Fruit fly (Drosophila melanogaster) whole organism, embryonic: Measurements from ENCODE around the gene CG7548.

Experiments
- Adf1 ChIP-seq: fragments of 200-800 bp; sonication (Bioruptor generic); IDR thresholded peaks from 2 replicates; pipeline ENCODE4 v1.3.6; 2022; ENCODE audit warnings: missing biosample characterization, missing genetic modification characterization
- B-H1 ChIP-seq: fragments of 200-800 bp; sonication (Bioruptor generic); IDR thresholded peaks from 3 replicates; pipeline ENCODE4 v1.3.6; 2022; ENCODE audit warnings: missing biosample characterization, missing genetic modification characterization
- BEAF-32 ChIP-seq: fragments of 200-800 bp; sonication (Bioruptor generic); optimal IDR thresholded peaks from 3 replicates; lab custom pipeline; 2017; ENCODE audit warnings: missing biosample characterization, missing genetic modification characterization, mild to moderate bottlenecking, moderate library complexity, missing genetic modification reagents
- CG10209 ChIP-seq: fragments of 200-800 bp; sonication (Bioruptor generic); optimal IDR thresholded peaks from 3 replicates; lab custom pipeline; 2017; ENCODE audit warnings: missing biosample characterization, mild to moderate bottlenecking, missing genetic modification characterization, missing genetic modification reagents
- CG10267 ChIP-seq: fragments of 200-800 bp; sonication (Bioruptor generic); optimal IDR thresholded peaks from 2 replicates; lab custom pipeline; 2018; ENCODE audit warnings: missing biosample characterization, mild to moderate bottlenecking, missing genetic modification characterization, moderate library complexity
- CG12391 ChIP-seq: fragments of 200-800 bp; sonication (Bioruptor generic); optimal IDR thresholded peaks from 3 replicates; lab custom pipeline; 2018; ENCODE audit warnings: missing biosample characterization, mild to moderate bottlenecking, missing genetic modification characterization, moderate library complexity
- CG12744 ChIP-seq: fragments of 200-800 bp; sonication (Bioruptor generic); optimal IDR thresholded peaks from 2 replicates; lab custom pipeline; 2016; ENCODE audit warnings: missing biosample characterization, missing genetic modification characterization
- CG13775 ChIP-seq: fragments of 200-800 bp; sonication (Bioruptor generic); optimal IDR thresholded peaks from 3 replicates; lab custom pipeline; 2017; ENCODE audit warnings: missing biosample characterization, mild to moderate bottlenecking, missing genetic modification characterization
- CG15073 ChIP-seq: fragments of 200-800 bp; sonication (Bioruptor generic); optimal IDR thresholded peaks from 2 replicates; lab custom pipeline; 2016; ENCODE audit warnings: missing biosample characterization, missing genetic modification characterization
- CG1529 ChIP-seq: fragments of 200-800 bp; sonication (Bioruptor generic); optimal IDR thresholded peaks from 3 replicates; lab custom pipeline; 2018; ENCODE audit warnings: missing biosample characterization, missing genetic modification characterization
- CG17612 ChIP-seq: fragments of 200-800 bp; sonication (Bioruptor generic); IDR thresholded peaks from 2 replicates; pipeline ENCODE4 v1.3.6; 2022; ENCODE audit warnings: missing biosample characterization, missing genetic modification characterization
- CG17829 ChIP-seq: fragments of 200-800 bp; optimal IDR thresholded peaks from 2 replicates; lab custom pipeline; 2019; ENCODE audit warnings: missing biosample characterization, mild to moderate bottlenecking, missing genetic modification characterization, moderate library complexity
- CG30431 ChIP-seq: fragments of 200-800 bp; sonication (Bioruptor generic); optimal IDR thresholded peaks from 2 replicates; lab custom pipeline; 2017; ENCODE audit warnings: missing biosample characterization, missing genetic modification characterization
- CG31441 ChIP-seq: fragments of 200-800 bp; sonication (Bioruptor generic); IDR thresholded peaks from 2 replicates; pipeline ENCODE4 v1.3.6; 2022; ENCODE audit warnings: missing biosample characterization, missing genetic modification characterization
- CG32532 ChIP-seq: fragments of 200-800 bp; sonication (Bioruptor generic); IDR thresholded peaks from 2 replicates; pipeline ENCODE4 v1.3.6; 2022; ENCODE audit warnings: missing biosample characterization, missing genetic modification characterization
- CG3847 ChIP-seq: fragments of 200-800 bp; sonication (Bioruptor generic); IDR thresholded peaks from 2 replicates; pipeline ENCODE4 v1.3.6; 2022; ENCODE audit warnings: missing biosample characterization, missing genetic modification characterization
- CG7556 ChIP-seq: fragments of 200-800 bp; sonication (Bioruptor generic); optimal IDR thresholded peaks from 2 replicates; lab custom pipeline; 2017; ENCODE audit warnings: missing biosample characterization, mild to moderate bottlenecking, missing genetic modification characterization
- CG8388 ChIP-seq: fragments of 200-800 bp; sonication (Bioruptor generic); optimal IDR thresholded peaks from 2 replicates; lab custom pipeline; 2019; ENCODE audit warnings: missing biosample characterization, mild to moderate bottlenecking, missing genetic modification characterization, moderate library complexity
- CG9727 ChIP-seq: fragments of 200-800 bp; sonication (Bioruptor generic); optimal IDR thresholded peaks from 3 replicates; lab custom pipeline; 2017; ENCODE audit warnings: missing biosample characterization, mild to moderate bottlenecking, missing genetic modification characterization
- CG9932 ChIP-seq: fragments of 200-800 bp; sonication (Bioruptor generic); IDR thresholded peaks from 2 replicates; pipeline ENCODE4 v1.3.6; 2022; ENCODE audit warnings: missing biosample characterization, missing genetic modification characterization
- CrebB ChIP-seq: fragments of 200-800 bp; sonication (Bioruptor generic); optimal IDR thresholded peaks from 3 replicates; lab custom pipeline; 2018; ENCODE audit warnings: missing biosample characterization, mild to moderate bottlenecking, missing genetic modification characterization
- Dll ChIP-seq: fragments of 200-800 bp; sonication (Bioruptor generic); IDR thresholded peaks from 4 replicates; pipeline ENCODE4 v1.3.6; 2022; ENCODE audit warnings: missing biosample characterization, missing genetic modification characterization; ENCODE audit not compliant: partially characterized antibody
- Doc3 ChIP-seq: fragments of 200-800 bp; sonication (Bioruptor generic); IDR thresholded peaks from 3 replicates; pipeline ENCODE4 v1.3.6; 2022; ENCODE audit warnings: missing biosample characterization, missing genetic modification characterization; ENCODE audit not compliant: partially characterized antibody
- Dref ChIP-seq: fragments of 200-800 bp; sonication (Bioruptor generic); IDR thresholded peaks from 2 replicates; pipeline ENCODE4 v1.3.6; 2022; ENCODE audit warnings: missing biosample characterization, missing genetic modification characterization
- Fer3 ChIP-seq: fragments of 200-800 bp; sonication (Bioruptor generic); optimal IDR thresholded peaks from 2 replicates; lab custom pipeline; 2018; ENCODE audit warnings: missing biosample characterization, mild to moderate bottlenecking, missing genetic modification characterization, moderate library complexity
- GATAe ChIP-seq: fragments of 200-800 bp; sonication (Bioruptor generic); conservative IDR thresholded peaks from 2 replicates; pipeline ENCODE4 v1.3.6; 2022; ENCODE audit warnings: missing biosample characterization, missing genetic modification characterization
- H15 ChIP-seq: fragments of 200-800 bp; sonication (Bioruptor generic); IDR thresholded peaks from 3 replicates; pipeline ENCODE4 v1.3.6; 2022; ENCODE audit warnings: missing biosample characterization, missing genetic modification characterization
- Hey ChIP-seq: fragments of 200-800 bp; sonication (Bioruptor generic); optimal IDR thresholded peaks from 3 replicates; lab custom pipeline; 2018; ENCODE audit warnings: missing biosample characterization, mild to moderate bottlenecking, missing genetic modification characterization
- NC2β ChIP-seq: fragments of 200-800 bp; sonication (Bioruptor generic); optimal IDR thresholded peaks from 2 replicates; lab custom pipeline; 2016; ENCODE audit warnings: missing biosample characterization, missing genetic modification characterization
- Side ChIP-seq: fragments of 200-800 bp; sonication (Bioruptor generic); optimal IDR thresholded peaks from 2 replicates; lab custom pipeline; 2016; ENCODE audit warnings: missing biosample characterization, missing genetic modification characterization
- Sry-δ ChIP-seq: fragments of 200-800 bp; sonication (Bioruptor generic); optimal IDR thresholded peaks from 2 replicates; lab custom pipeline; 2016; ENCODE audit warnings: missing biosample characterization, missing genetic modification characterization
- Stat92E ChIP-seq, 3 experiments: fragments of >200 bp in 2 of 3; fragments of 200-800 bp in 1 of 3; sonication (Bioruptor generic) in 1 of 3; optimal IDR thresholded peaks; 2 replicates each; lab custom pipeline; 2017 to 2019; ENCODE audit warnings: missing biosample characterization in 3 of 3, missing genetic modification characterization in 3 of 3, mild to moderate bottlenecking in 1 of 3, moderate library complexity in 1 of 3
- TFAM ChIP-seq: fragments of 200-800 bp; sonication (Bioruptor generic); optimal IDR thresholded peaks from 2 replicates; lab custom pipeline; 2017; ENCODE audit warnings: missing biosample characterization, missing genetic modification characterization, inconsistent platforms
- ato ChIP-seq: fragments of 200-800 bp; sonication (Bioruptor generic); IDR thresholded peaks from 2 replicates; pipeline ENCODE4 v1.3.6; 2022; ENCODE audit warnings: missing biosample characterization, missing genetic modification characterization; ENCODE audit not compliant: partially characterized antibody
- bbx ChIP-seq: fragments of 200-800 bp; sonication (Bioruptor generic); IDR thresholded peaks from 2 replicates; pipeline ENCODE4 v1.3.6; 2022; ENCODE audit warnings: missing biosample characterization, missing genetic modification characterization; ENCODE audit not compliant: partially characterized antibody
- bowl ChIP-seq: fragments of 200-800 bp; sonication (Bioruptor generic); IDR thresholded peaks from 2 replicates; pipeline ENCODE4 v1.3.6; 2022; ENCODE audit warnings: missing biosample characterization, missing genetic modification characterization
- caup ChIP-seq: fragments of 200-800 bp; sonication (Bioruptor generic); optimal IDR thresholded peaks from 3 replicates; lab custom pipeline; 2017; ENCODE audit warnings: missing biosample characterization, mild to moderate bottlenecking, missing genetic modification characterization, moderate library complexity; ENCODE audit not compliant: severe bottlenecking
- dysf ChIP-seq: fragments of 200-800 bp; sonication (Bioruptor generic); IDR thresholded peaks from 3 replicates; pipeline ENCODE4 v1.3.6; 2022; ENCODE audit warnings: missing biosample characterization, missing genetic modification characterization
- fru ChIP-seq: fragments of >200 bp; optimal IDR thresholded peaks from 2 replicates; lab custom pipeline; 2017
- gfzf ChIP-seq: fragments of 200-800 bp; sonication (Bioruptor generic); optimal IDR thresholded peaks from 2 replicates; lab custom pipeline; 2016; ENCODE audit warnings: missing biosample characterization, mild to moderate bottlenecking, missing genetic modification characterization, moderate library complexity
- knrl ChIP-seq: fragments of 200-800 bp; sonication (Bioruptor generic); IDR thresholded peaks from 3 replicates; pipeline ENCODE4 v1.3.6; 2022; ENCODE audit warnings: missing biosample characterization, missing genetic modification characterization; ENCODE audit not compliant: partially characterized antibody
- lmd ChIP-seq: fragments of 200-800 bp; sonication (Bioruptor generic); IDR thresholded peaks from 2 replicates; pipeline ENCODE4 v1.3.6; 2022; ENCODE audit warnings: missing biosample characterization, missing genetic modification characterization
- lola ChIP-seq, 3 experiments: fragments of >200 bp in 2 of 3; fragments of 200-800 bp in 1 of 3; sonication (Bioruptor generic) in 1 of 3; optimal IDR thresholded peaks; 2 replicates each; lab custom pipeline; 2017 to 2019; ENCODE audit warnings: missing biosample characterization in 3 of 3, missing genetic modification characterization in 3 of 3, mild to moderate bottlenecking in 1 of 3, moderate library complexity in 1 of 3
- mirr ChIP-seq: fragments of 200-800 bp; sonication (Bioruptor generic); optimal IDR thresholded peaks from 3 replicates; lab custom pipeline; 2018; ENCODE audit warnings: missing biosample characterization, mild to moderate bottlenecking, missing genetic modification characterization
- p53 ChIP-seq: fragments of 200-800 bp; sonication (Bioruptor generic); optimal IDR thresholded peaks from 2 replicates; lab custom pipeline; 2016; ENCODE audit warnings: missing biosample characterization, missing genetic modification characterization
- repo ChIP-seq: fragments of 200-800 bp; sonication (Bioruptor generic); optimal IDR thresholded peaks from 2 replicates; lab custom pipeline; 2016; ENCODE audit warnings: missing biosample characterization, missing genetic modification characterization
- tgo ChIP-seq: fragments of 200-800 bp; sonication (Bioruptor generic); IDR thresholded peaks from 3 replicates; pipeline ENCODE4 v1.3.6; 2022; ENCODE audit warnings: missing biosample characterization, missing genetic modification characterization
- trem ChIP-seq: fragments of 200-800 bp; optimal IDR thresholded peaks from 3 replicates; lab custom pipeline; 2019; ENCODE audit warnings: missing biosample characterization, mild to moderate bottlenecking, missing genetic modification characterization, moderate library complexity
- wek ChIP-seq: fragments of 200-800 bp; sonication (Bioruptor generic); optimal IDR thresholded peaks from 3 replicates; lab custom pipeline; 2018; ENCODE audit warnings: missing biosample characterization, mild to moderate bottlenecking, missing genetic modification characterization, moderate library complexity

CG7548 gene

DNA sequence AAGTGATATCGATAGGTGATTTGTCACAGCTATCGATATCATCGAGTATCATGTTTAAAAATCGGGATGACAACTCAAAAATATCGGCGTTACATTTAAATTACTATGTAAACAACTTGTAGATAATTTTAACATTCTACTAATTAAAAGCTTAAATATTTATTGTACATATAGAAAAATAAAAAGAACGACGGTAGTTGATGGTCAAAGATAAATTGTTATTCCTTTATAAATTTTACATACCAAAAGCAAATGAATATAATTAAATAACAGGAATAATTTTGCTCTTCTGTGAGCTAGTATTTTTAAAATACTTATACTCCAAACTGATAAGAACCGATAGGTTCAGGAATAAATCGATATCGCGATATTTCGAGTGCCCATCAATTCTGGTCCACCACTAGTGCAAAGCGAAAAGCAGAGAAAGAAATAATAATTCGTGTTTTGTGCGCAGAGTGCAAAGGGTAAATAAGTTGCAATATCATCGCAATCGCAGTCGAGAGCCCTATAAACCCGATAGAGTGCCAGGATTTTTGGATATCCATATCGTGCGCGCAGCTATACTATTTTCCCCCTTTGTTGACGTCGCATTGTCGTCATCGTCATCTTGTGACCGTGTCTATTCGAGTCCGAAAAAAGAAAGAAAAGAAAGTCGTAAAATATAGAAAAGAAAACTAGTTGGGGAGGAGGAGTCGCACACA is 22.5 kb upstream of the CG7548 start, which contains the start of gene lqf (continued):
- TF ChIP-seq tgo (GFP tag; lab: Robert Waterston, UW): no peak
- peak; percentile 79 for TF ChIP-seq Dref
- TF ChIP-seq Doc3: peak; percentile 77
- no peak for TF ChIP-seq Fer3 (tag; lab: Kevin White, UChicago)
- TF ChIP-seq bbx (GFP tag; lab: Robert Waterston, UW): peak; percentile 82
- peak; percentile 24 for TF ChIP-seq CG10267
- peak; percentile 90 for TF ChIP-seq knrl (GFP tag; lab: Robert Waterston, UW)
- TF ChIP-seq CG12744: no peak
- TF ChIP-seq Hey (tag; lab: Kevin White, UChicago): no peak
- peak; percentile 30 for TF ChIP-seq CG7556 (GFP tag; lab: Kevin White, UChicago)
- no peak for TF ChIP-seq Adf1 (GFP tag; lab: Robert Waterston, UW)
- peak; percentile 53 for TF ChIP-seq CG12391
- peak; percentile 40 for TF ChIP-seq CG9727 (GFP tag; lab: Kevin White, UChicago)
- peak; percentile 29; the same call in 1 of the 2 replicates for TF ChIP-seq CG31441 (GFP tag; lab: Robert Waterston, UW)
- no peak for TF ChIP-seq TFAM
- TF ChIP-seq trem (tag; lab: Kevin White, UChicago): peak; percentile 5
- TF ChIP-seq repo (GFP tag; lab: Kevin White, UChicago): no peak
- no peak for TF ChIP-seq CG3847 (GFP tag; lab: Robert Waterston, UW)
- TF ChIP-seq CG32532 (GFP tag; lab: Robert Waterston, UW): peak; percentile 30
- TF ChIP-seq bowl (GFP tag; lab: Robert Waterston, UW): no peak
- no peak for TF ChIP-seq CG10209 (GFP tag; lab: Kevin White, UChicago)
- peak; percentile 15 for TF ChIP-seq gfzf (GFP tag; lab: Kevin White, UChicago)
- peak; percentile 20 for TF ChIP-seq CG13775 (GFP tag; lab: Kevin White, UChicago)
- TF ChIP-seq NC2β (GFP tag; lab: Kevin White, UChicago): no peak
- TF ChIP-seq Side (GFP tag; lab: Kevin White, UChicago): no peak
- peak; percentile 85 for TF ChIP-seq Sry-δ (GFP tag; lab: Kevin White, UChicago)
- TF ChIP-seq lola (GFP tag; optimal IDR thresholded peaks at IDR 0.05; lab: Kevin White, UChicago): peak in 1 of 3 experiments; percentile 43
- TF ChIP-seq mirr: no peak
- no peak for TF ChIP-seq CG15073
- TF ChIP-seq p53 (GFP tag; lab: Kevin White, UChicago): no peak
- TF ChIP-seq B-H1 (GFP tag; lab: Robert Waterston, UW): no peak
- no peak for TF ChIP-seq CG8388 (GFP tag; lab: Kevin White, UChicago)
- TF ChIP-seq H15 (GFP tag; lab: Robert Waterston, UW): no peak
- peak; percentile 92 for TF ChIP-seq Dll
- TF ChIP-seq CG30431: no peak
- TF ChIP-seq dysf: no peak
- TF ChIP-seq CG1529 (GFP tag; lab: Kevin White, UChicago): no peak
- peak; percentile 92 for TF ChIP-seq BEAF-32 (GFP tag; lab: Kevin White, UChicago)
- no peak for TF ChIP-seq wek (GFP tag; lab: Kevin White, UChicago)
- no peak for TF ChIP-seq CrebB
- TF ChIP-seq fru: no peak
- peak; percentile 76 for TF ChIP-seq ato (GFP tag; lab: Robert Waterston, UW)
- TF ChIP-seq CG9932: peak; percentile 70
- TF ChIP-seq CG17829 (tag; lab: Kevin White, UChicago): peak; percentile 17
- TF ChIP-seq GATAe: no peak
- TF ChIP-seq lmd (GFP tag; lab: Robert Waterston, UW): no peak
- peak in 1 of 3 experiments; percentile 3 for TF ChIP-seq Stat92E (GFP tag; optimal IDR thresholded peaks at IDR 0.05; lab: Kevin White, UChicago)
- no peak for TF ChIP-seq caup (GFP tag; lab: Kevin White, UChicago)
- no peak for TF ChIP-seq CG17612
